Worm (Caenorhabditis elegans): Measurements from ENCODE around the gene perm-1.

The perm-1 gene

ce11 chrII:7870632-7871031 is 10.0 kb upstream of the perm-1 start (continued):
- TF ChIP-seq mdt-29 (GFP tag; IDR thresholded peaks at IDR 0.05), result no peak
- TF ChIP-seq nhr-28 (tag; optimal IDR thresholded peaks at IDR 0.05), result peak; percentile 21
- TF ChIP-seq nhr-42 (GFP tag; IDR thresholded peaks at IDR 0.05), result no peak
- no peak for TF ChIP-seq nhr-111 (GFP tag; optimal IDR thresholded peaks at IDR 0.05)
- TF ChIP-seq R02D3.7 (tag; optimal IDR thresholded peaks at IDR 0.05), result no peak
- no peak for TF ChIP-seq ceh-44 (GFP tag; IDR thresholded peaks at IDR 0.05)
- no peak for TF ChIP-seq ceh-62 (tag; optimal IDR thresholded peaks at IDR 0.05)
- TF ChIP-seq nhr-10 (tag; optimal IDR thresholded peaks at IDR 0.05), result no peak
- TF ChIP-seq ama-1 (optimal IDR thresholded peaks at IDR 0.05), result peak; percentile 32
- no peak for TF ChIP-seq F37D6.2 (tag; optimal IDR thresholded peaks at IDR 0.05)
- no peak for TF ChIP-seq tra-1 (GFP tag; IDR thresholded peaks at IDR 0.05)
- no peak for TF ChIP-seq lir-3 (tag; optimal IDR thresholded peaks at IDR 0.05)
- TF ChIP-seq sdz-12 (GFP tag; optimal IDR thresholded peaks at IDR 0.05), result no peak
- no peak for TF ChIP-seq nhr-41 (GFP tag; IDR thresholded peaks at IDR 0.05)
- peak; percentile 84 for TF ChIP-seq aha-1 (tag)
- no peak for TF ChIP-seq snpc-1.2 (GFP tag; IDR thresholded peaks at IDR 0.05)
- TF ChIP-seq lim-7 (GFP tag; IDR thresholded peaks at IDR 0.05), result no peak
- TF ChIP-seq Y48G9A.11 (GFP tag; IDR thresholded peaks at IDR 0.05), result no peak
- TF ChIP-seq gei-8 (GFP tag; optimal IDR thresholded peaks at IDR 0.05), result no peak
- peak; percentile 46 for TF ChIP-seq mep-1 (tag; optimal IDR thresholded peaks at IDR 0.05)
- TF ChIP-seq hif-1 (tag; optimal IDR thresholded peaks at IDR 0.05), result peak in 1 of 2 experiments; percentile 37
- peak; percentile 1 for TF ChIP-seq nhr-11 (tag; optimal IDR thresholded peaks at IDR 0.05)
- TF ChIP-seq lsy-2 (tag; optimal IDR thresholded peaks at IDR 0.05), result peak; percentile 76 to 98
- no peak for TF ChIP-seq cey-2 (tag; optimal IDR thresholded peaks at IDR 0.05; ENCODE audit: borderline replicate concordance, insufficient read depth)
- no peak for TF ChIP-seq ceh-32 (tag; optimal IDR thresholded peaks at IDR 0.05; ENCODE audit: poor library complexity)
- TF ChIP-seq fkh-10 (GFP tag; optimal IDR thresholded peaks at IDR 0.05), result no peak
- TF ChIP-seq zag-1 (tag; optimal IDR thresholded peaks at IDR 0.05), result no peak
- 0 out of 2 replicates have a peak, but pooled peaks have one; percentile 40 for TF ChIP-seq lin-38 (GFP tag; IDR thresholded peaks at IDR 0.05)
- TF ChIP-seq jun-1 (tag; optimal IDR thresholded peaks at IDR 0.05), result no peak
- no peak for TF ChIP-seq arid-1 (GFP tag; conservative IDR thresholded peaks at IDR 0.05)
- no peak for TF ChIP-seq unc-62 (GFP tag; optimal IDR thresholded peaks at IDR 0.05 in 1 of 2)
- TF ChIP-seq unc-62 (tag; optimal IDR thresholded peaks at IDR 0.05), result no peak

ce11 chrII:7873843-7874372 is 6.7 kb upstream of the perm-1 start, which contains the start of gene T01H3.3:
Gene T01H3.3, minus strand, starts transcription at chrII:7873893.
- TF ChIP-seq nhr-41 (GFP tag; IDR thresholded peaks at IDR 0.05) (no peak), snpc-1.2 (GFP tag; IDR thresholded peaks at IDR 0.05) (no peak), nhr-25 (tag; optimal IDR thresholded peaks at IDR 0.05; ENCODE audit: borderline replicate concordance, insufficient read depth) (no peak), fos-1 (tag; optimal IDR thresholded peaks at IDR 0.05) (no peak), nhr-76 (tag; optimal IDR thresholded peaks at IDR 0.05) (no peak), ceh-62 (tag; optimal IDR thresholded peaks at IDR 0.05) (no peak), mep-1 (tag; optimal IDR thresholded peaks at IDR 0.05) (no peak), T26A8.4 (GFP tag; IDR thresholded peaks at IDR 0.05) (no peak), tag-97 (GFP tag; IDR thresholded peaks at IDR 0.05) (no peak), snpc-4 (tag; optimal IDR thresholded peaks at IDR 0.05) (no peak), mxl-3 (GFP tag; optimal IDR thresholded peaks at IDR 0.05) (no peak), ceh-32 (tag; optimal IDR thresholded peaks at IDR 0.05; ENCODE audit: poor library complexity) (no peak), tra-1 (GFP tag; IDR thresholded peaks at IDR 0.05) (no peak), dve-1 (tag; optimal IDR thresholded peaks at IDR 0.05; ENCODE audit: insufficient read depth) (peak; percentile 30), nhr-77 (tag; optimal IDR thresholded peaks at IDR 0.05) (no peak), hlh-11 (tag; optimal IDR thresholded peaks at IDR 0.05) (no peak), sdz-12 (GFP tag; optimal IDR thresholded peaks at IDR 0.05) (no peak), zip-11 (GFP tag; IDR thresholded peaks at IDR 0.05) (no peak), skn-1 (tag; optimal IDR thresholded peaks at IDR 0.05) (no peak), daf-12 (tag; optimal IDR thresholded peaks at IDR 0.05) (no peak), D1046.2 (GFP tag; IDR thresholded peaks at IDR 0.05) (no peak), nhr-10 (tag; optimal IDR thresholded peaks at IDR 0.05) (no peak), F26F4.8 (GFP tag; conservative IDR thresholded peaks at IDR 0.05) (no peak), mdt-29 (GFP tag; IDR thresholded peaks at IDR 0.05) (no peak), dmd-6 (GFP tag; IDR thresholded peaks at IDR 0.05) (no peak), egl-27 (tag; optimal IDR thresholded peaks at IDR 0.05) (no peak), duxl-1 (tag; optimal IDR thresholded peaks at IDR 0.05; ENCODE audit: poor library complexity) (no peak), zfp-3 (GFP tag; conservative IDR thresholded peaks at IDR 0.05) (no peak)

All from whole organism, L4 larva.